Fruit fly (Drosophila melanogaster): ENCODE data around the gene Tdh.
A peak's percentile ranks its signal among the peaks of the same experiment; 100 is the strongest.

The Tdh gene

dm6 chr3L:20493417-20494261 lies 26.9 kb downstream of the Tdh start (continued):
- TF ChIP-seq TFAM (GFP tag; optimal IDR thresholded peaks at IDR 0.05) (no peak), E2f2 (GFP tag; IDR thresholded peaks at IDR 0.05) (peak; percentile 56; the same call in 1 of the 2 replicates), Lim3 (GFP tag; IDR thresholded peaks at IDR 0.05) (no peak; the same call in 1 of the 2 replicates), kni (GFP tag; optimal IDR thresholded peaks at IDR 0.05) (peak; percentile 39), CG4328 (GFP tag; optimal IDR thresholded peaks at IDR 0.05) (no peak), mam (GFP tag; optimal IDR thresholded peaks at IDR 0.05) (peak; percentile 55), oc (tag; optimal IDR thresholded peaks at IDR 0.05) (no peak), CG3407 (GFP tag; optimal IDR thresholded peaks at IDR 0.05) (peak; percentile 35), Nf-YA (GFP tag; IDR thresholded peaks at IDR 0.05) (peak; percentile 71), CG9817 (tag; optimal IDR thresholded peaks at IDR 0.05) (peak; percentile 27), klu (GFP tag; IDR thresholded peaks at IDR 0.05) (peak; percentile 29; the same call in 1 of the 2 replicates), CG15479 (GFP tag; optimal IDR thresholded peaks at IDR 0.05) (peak; percentile 69), Oaz (GFP tag; IDR thresholded peaks at IDR 0.05) (peak; percentile 47), HLH54F (GFP tag; optimal IDR thresholded peaks at IDR 0.05) (peak; percentile 38), otp (GFP tag; IDR thresholded peaks at IDR 0.05) (peak; percentile 66; the same call in 1 of the 3 replicates), bowl (GFP tag; IDR thresholded peaks at IDR 0.05) (no peak), Lpt (GFP tag; optimal IDR thresholded peaks at IDR 0.05) (no peak), Adf1 (GFP tag; IDR thresholded peaks at IDR 0.05) (peak; percentile 45; the same call in 1 of the 2 replicates), toy (GFP tag; IDR thresholded peaks at IDR 0.05) (0 out of 2 replicates have a peak, but pooled peaks have one; percentile 33), Dip2 (GFP tag; IDR thresholded peaks at IDR 0.05) (no peak), ci (GFP tag; IDR thresholded peaks at IDR 0.05) (peak; percentile 69), Hmx (GFP tag; optimal IDR thresholded peaks at IDR 0.05) (peak; percentile 57), CG10274 (GFP tag; optimal IDR thresholded peaks at IDR 0.05) (peak; percentile 43), caup (GFP tag; optimal IDR thresholded peaks at IDR 0.05; ENCODE audit: severe bottlenecking) (peak; percentile 57), CG32772 (GFP tag; IDR thresholded peaks at IDR 0.05) (peak; percentile 63; the same call in 1 of the 2 replicates), bbx (GFP tag; IDR thresholded peaks at IDR 0.05; ENCODE audit: partially characterized antibody) (no peak), ham (GFP tag; IDR thresholded peaks at IDR 0.05) (no peak), CG4820 (GFP tag; optimal IDR thresholded peaks at IDR 0.05) (peak; percentile 44), CG1603 (tag; optimal IDR thresholded peaks at IDR 0.05) (peak; percentile 11), CG11456 (GFP tag; IDR thresholded peaks at IDR 0.05) (peak; percentile 71; the same call in 2 of the 3 replicates), Poxn (GFP tag; IDR thresholded peaks at IDR 0.05) (0 out of 2 replicates have a peak, but pooled peaks have one; percentile 34), bcd (GFP tag; optimal IDR thresholded peaks at IDR 0.05) (peak; percentile 69), danr (GFP tag; IDR thresholded peaks at IDR 0.05) (peak; percentile 68; the same call in 1 of the 2 replicates), Hr51 (GFP tag; optimal IDR thresholded peaks at IDR 0.05) (peak; percentile 18 to 89), CG7745 (tag; optimal IDR thresholded peaks at IDR 0.05) (no peak), Meics (GFP tag; optimal IDR thresholded peaks at IDR 0.05) (peak; percentile 80), CG5953 (GFP tag; IDR thresholded peaks at IDR 0.05) (peak; percentile 36; the same call in 1 of the 2 replicates), CG9437 (GFP tag; optimal IDR thresholded peaks at IDR 0.05) (peak; percentile 51), Oli (tag; optimal IDR thresholded peaks at IDR 0.05) (peak; percentile 78), sim (GFP tag; IDR thresholded peaks at IDR 0.05) (0 out of 2 replicates have a peak, but pooled peaks have one; percentile 44), gcm (GFP tag; optimal IDR thresholded peaks at IDR 0.05) (peak; percentile 52), crol (GFP tag; IDR thresholded peaks at IDR 0.05) (peak; percentile 27; the same call in 1 of the 2 replicates), Nf-YB (GFP tag; optimal IDR thresholded peaks at IDR 0.05) (peak; percentile 49), CG1792 (GFP tag; optimal IDR thresholded peaks at IDR 0.05) (peak; percentile 13), jing (GFP tag; optimal IDR thresholded peaks at IDR 0.05) (no peak), CG15011 (GFP tag; optimal IDR thresholded peaks at IDR 0.05) (peak; percentile 53), CG13296 (GFP tag; optimal IDR thresholded peaks at IDR 0.05) (peak; percentile 70), tll (GFP tag; optimal IDR thresholded peaks at IDR 0.05) (no peak)
